Fruit fly (Drosophila melanogaster): ENCODE data around the gene Ack.

Ack gene

DNA sequence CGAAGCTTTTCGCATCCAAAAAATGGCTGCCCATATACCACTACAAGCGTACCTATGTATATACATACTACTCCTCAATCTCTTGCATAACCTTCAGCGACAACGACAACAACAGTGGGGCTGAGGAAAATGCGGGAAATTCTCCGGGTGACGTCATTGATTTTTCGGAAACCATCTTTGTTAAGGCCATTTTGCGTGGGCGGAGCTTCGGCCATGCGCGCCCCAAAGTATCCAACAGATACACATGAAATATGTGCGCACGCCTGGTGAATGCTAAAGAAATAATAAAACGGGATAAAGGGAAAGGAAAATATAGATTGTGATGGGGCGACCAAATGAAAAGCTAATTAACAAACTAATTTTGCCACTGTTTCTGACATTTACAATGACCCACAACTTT is 22.1 kb upstream of the Ack start:
- TF ChIP-seq Sox15 (GFP tag; optimal IDR thresholded peaks at IDR 0.05) (no peak), CG4318 (GFP tag; optimal IDR thresholded peaks at IDR 0.05) (no peak), achi (GFP tag; optimal IDR thresholded peaks at IDR 0.05) (no peak), CG3919 (GFP tag; optimal IDR thresholded peaks at IDR 0.05) (no peak), CG8632 (GFP tag; optimal IDR thresholded peaks at IDR 0.05) (no peak), OdsH (GFP tag; optimal IDR thresholded peaks at IDR 0.05) (no peak), Eip93F (GFP tag; optimal IDR thresholded peaks at IDR 0.05) (no peak), CG1621 (tag; optimal IDR thresholded peaks at IDR 0.05) (no peak), CG9139 (GFP tag; optimal IDR thresholded peaks at IDR 0.05) (no peak)

DNA sequence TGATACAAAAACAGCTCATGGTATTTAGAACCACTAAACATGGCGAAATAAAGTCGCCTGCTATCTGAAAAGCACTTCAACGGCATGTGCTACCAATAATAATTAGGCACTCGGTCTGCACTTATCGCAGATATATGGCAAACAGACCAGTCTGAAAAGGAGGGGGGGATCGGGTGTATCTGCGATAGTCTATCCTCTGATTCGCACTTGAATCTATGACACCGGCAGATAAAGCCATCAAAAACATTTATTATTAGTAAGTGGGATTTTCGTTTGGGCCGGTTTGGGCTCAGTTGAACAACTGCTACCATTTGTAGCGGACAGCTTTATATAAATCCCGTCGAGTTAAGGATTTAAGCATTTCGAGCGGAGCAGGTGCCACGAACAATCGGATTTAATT is 20.7 kb upstream of the Ack start, which contains the start of gene CG14989:
Gene CG14989 (plus strand): TSS at position 301 of the 400 bp plus-strand sequence.
- TF ChIP-seq Sox102F (GFP tag; optimal IDR thresholded peaks at IDR 0.05) (no peak), Gug (GFP tag; IDR thresholded peaks at IDR 0.05) (no peak), CG15336 (GFP tag; IDR thresholded peaks at IDR 0.05) (no peak), CG10669 (GFP tag; optimal IDR thresholded peaks at IDR 0.05) (no peak)

DNA sequence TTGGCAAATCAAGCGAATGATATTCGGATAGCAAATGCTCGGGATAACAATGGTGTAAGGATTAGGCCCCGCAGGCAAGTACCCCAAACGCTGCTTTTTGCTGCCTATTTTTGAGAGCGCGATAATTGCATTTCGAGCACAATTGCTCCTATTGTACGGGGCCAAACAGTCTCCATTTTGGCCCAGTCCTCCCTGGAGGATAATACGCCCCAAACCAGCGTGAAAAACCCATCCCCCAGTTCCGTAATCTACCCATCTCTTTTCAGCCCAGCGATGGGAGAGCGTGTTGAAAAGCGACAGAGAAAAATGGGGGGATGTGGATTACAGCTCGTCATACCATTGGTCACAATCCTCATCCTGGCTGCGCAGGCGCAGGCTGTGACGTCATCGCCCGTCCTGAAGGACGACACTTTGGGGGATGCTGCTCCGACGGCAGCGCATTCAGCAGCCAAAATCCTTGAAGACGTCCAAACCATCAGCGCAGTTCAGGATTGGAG is 19.2 kb upstream of the Ack start, which contains the start of gene Gad1:
Gene Gad1 (minus strand): TSS at position 51 of the 497 bp plus-strand sequence.
- TF ChIP-seq CG6808 (GFP tag; optimal IDR thresholded peaks at IDR 0.05) (no peak), CG6792 (GFP tag; optimal IDR thresholded peaks at IDR 0.05) (no peak), Ets21C (GFP tag; optimal IDR thresholded peaks at IDR 0.05) (no peak), Sox14 (GFP tag; optimal IDR thresholded peaks at IDR 0.05) (no peak), CG34406 (GFP tag; optimal IDR thresholded peaks at IDR 0.05) (no peak), Blimp-1 (GFP tag; optimal IDR thresholded peaks at IDR 0.05) (no peak), CG9139 (GFP tag; optimal IDR thresholded peaks at IDR 0.05) (no peak), Hr38 (GFP tag; optimal IDR thresholded peaks at IDR 0.05) (no peak), net (GFP tag; optimal IDR thresholded peaks at IDR 0.05) (no peak), CG32006 (GFP tag; optimal IDR thresholded peaks at IDR 0.05) (no peak), Met (GFP tag; optimal IDR thresholded peaks at IDR 0.05) (no peak), CG8119 (GFP tag; IDR thresholded peaks at IDR 0.05) (no peak), lz (GFP tag; optimal IDR thresholded peaks at IDR 0.05) (no peak), Eip93F (GFP tag; optimal IDR thresholded peaks at IDR 0.05) (no peak), topi (GFP tag; optimal IDR thresholded peaks at IDR 0.05) (no peak), esn (GFP tag; optimal IDR thresholded peaks at IDR 0.05) (no peak), Eip75B (GFP tag; optimal IDR thresholded peaks at IDR 0.05) (no peak), CG16779 (tag; optimal IDR thresholded peaks at IDR 0.05) (no peak), fd85E (GFP tag; optimal IDR thresholded peaks at IDR 0.05) (no peak), CG3919 (GFP tag; optimal IDR thresholded peaks at IDR 0.05) (no peak)

- TF ChIP-seq svp (GFP tag) (no peak), Smox (GFP tag; optimal IDR thresholded peaks at IDR 0.05) (no peak), CG8119 (GFP tag; IDR thresholded peaks at IDR 0.05) (no peak), CG3032 (tag; optimal IDR thresholded peaks at IDR 0.05) (no peak), Eip93F (GFP tag; optimal IDR thresholded peaks at IDR 0.05) (no peak), CG31627 (GFP tag; optimal IDR thresholded peaks at IDR 0.05) (no peak), CG6276 (GFP tag; optimal IDR thresholded peaks at IDR 0.05) (no peak), pdm3 (GFP tag; optimal IDR thresholded peaks at IDR 0.05) (no peak), Eip75B (GFP tag; optimal IDR thresholded peaks at IDR 0.05) (no peak), CG7368 (GFP tag; optimal IDR thresholded peaks at IDR 0.05) (no peak), CG16779 (tag; optimal IDR thresholded peaks at IDR 0.05) (no peak), cyc (GFP tag; optimal IDR thresholded peaks at IDR 0.05) (no peak), fkh (GFP tag; optimal IDR thresholded peaks at IDR 0.05) (no peak), Met (GFP tag; optimal IDR thresholded peaks at IDR 0.05) (no peak), OdsH (GFP tag; optimal IDR thresholded peaks at IDR 0.05) (no peak), vri (GFP tag; optimal IDR thresholded peaks at IDR 0.05) (no peak), CG10669 (GFP tag; optimal IDR thresholded peaks at IDR 0.05) (no peak), CG6792 (GFP tag; optimal IDR thresholded peaks at IDR 0.05) (no peak), topi (GFP tag; optimal IDR thresholded peaks at IDR 0.05) (no peak)
Observed at dm6 chr3L:4092705-4093257, 15.2 kb upstream of the Ack start, which contains the start of gene CG14990. CG14990 (plus strand) TSS chr3L:4093207.
